Fruit fly (Drosophila melanogaster): Measurements from ENCODE around the gene CG4907.

Gene CG4907

dm6 chr3R:22663115-22663514 lies 47.4 kb downstream of the CG4907 start (continued):
- TF ChIP-seq CG9876 (GFP tag; optimal IDR thresholded peaks at IDR 0.05) = no peak
- TF ChIP-seq vfl (GFP tag; optimal IDR thresholded peaks at IDR 0.05) = peak; percentile 13
- TF ChIP-seq scrt (GFP tag; optimal IDR thresholded peaks at IDR 0.05) = peak; percentile 51
- TF ChIP-seq CG10321 (GFP tag; IDR thresholded peaks at IDR 0.05) = 0 out of 2 replicates have a peak, but pooled peaks have one; percentile 28
- TF ChIP-seq CG13624 (GFP tag; optimal IDR thresholded peaks at IDR 0.05) = peak; percentile 26
- peak; percentile 80 for TF ChIP-seq so (GFP tag; IDR thresholded peaks at IDR 0.05)
- TF ChIP-seq ro (GFP tag; IDR thresholded peaks at IDR 0.05) = no peak
- peak; percentile 18 for TF ChIP-seq Myb (GFP tag; optimal IDR thresholded peaks at IDR 0.05)
- no peak for TF ChIP-seq MTF-1 (GFP tag; optimal IDR thresholded peaks at IDR 0.05; ENCODE audit: borderline replicate concordance)
- TF ChIP-seq CG10654 (GFP tag; optimal IDR thresholded peaks at IDR 0.05) = peak; percentile 15
- peak; percentile 56 for TF ChIP-seq oc (tag; optimal IDR thresholded peaks at IDR 0.05)
- TF ChIP-seq cwo (GFP tag; optimal IDR thresholded peaks at IDR 0.05) = peak; percentile 63
- TF ChIP-seq CG14667 (GFP tag; IDR thresholded peaks at IDR 0.05) = 0 out of 2 replicates have a peak, but pooled peaks have one; percentile 13
- peak; percentile 22 for TF ChIP-seq CG12299 (tag; optimal IDR thresholded peaks at IDR 0.05)
- TF ChIP-seq CG11085 (GFP tag; IDR thresholded peaks at IDR 0.05) = no peak
- TF ChIP-seq CG6254 (GFP tag; optimal IDR thresholded peaks at IDR 0.05) = peak; percentile 35
- no peak for TF ChIP-seq psq (GFP tag; optimal IDR thresholded peaks at IDR 0.05)
- TF ChIP-seq zfh1 (GFP tag; IDR thresholded peaks at IDR 0.05) = peak; percentile 71
- TF ChIP-seq Adf1 (GFP tag; IDR thresholded peaks at IDR 0.05) = peak; percentile 57
- no peak for TF ChIP-seq hb (GFP tag; IDR thresholded peaks at IDR 0.05; ENCODE audit: partially characterized antibody)
- peak; percentile 77 for TF ChIP-seq Hsf (GFP tag; optimal IDR thresholded peaks at IDR 0.05)
- no peak for TF ChIP-seq emc (GFP tag; optimal IDR thresholded peaks at IDR 0.05)
- TF ChIP-seq Fer2 (tag; optimal IDR thresholded peaks at IDR 0.05) = peak; percentile 32
- peak; percentile 47 for TF ChIP-seq CG4404 (GFP tag; IDR thresholded peaks at IDR 0.05)
- no peak for TF ChIP-seq zen2 (GFP tag; IDR thresholded peaks at IDR 0.05; ENCODE audit: partially characterized antibody)
- no peak for TF ChIP-seq CG12104 (GFP tag; optimal IDR thresholded peaks at IDR 0.05)
- TF ChIP-seq Vsx1 (GFP tag; optimal IDR thresholded peaks at IDR 0.05) = peak; percentile 8
- TF ChIP-seq CG1603 (tag; optimal IDR thresholded peaks at IDR 0.05) = peak; percentile 88
- peak; percentile 48 to 75 for TF ChIP-seq dpn (GFP tag; optimal IDR thresholded peaks at IDR 0.05)
- TF ChIP-seq CG6272 (GFP tag; IDR thresholded peaks at IDR 0.05) = no peak
- peak; percentile 69 for TF ChIP-seq lilli (GFP tag; optimal IDR thresholded peaks at IDR 0.05)
- peak; percentile 42 for TF ChIP-seq CG3407 (GFP tag; optimal IDR thresholded peaks at IDR 0.05)
- TF ChIP-seq CG11504 (tag; optimal IDR thresholded peaks at IDR 0.05) = peak; percentile 81
- TF ChIP-seq CG12659 (GFP tag; optimal IDR thresholded peaks at IDR 0.05) = peak; percentile 58
- TF ChIP-seq hkb (optimal IDR thresholded peaks at IDR 0.05) = no peak
- peak; percentile 87 for TF ChIP-seq hkb (GFP tag; IDR thresholded peaks at IDR 0.05)
- TF ChIP-seq Oaz (GFP tag; IDR thresholded peaks at IDR 0.05) = peak; percentile 37; the same call in 1 of the 2 replicates
- TF ChIP-seq bsh (GFP tag; optimal IDR thresholded peaks at IDR 0.05) = peak; percentile 34 to 81
- TF ChIP-seq en (GFP tag; optimal IDR thresholded peaks at IDR 0.05) = peak; percentile 7
- no peak for TF ChIP-seq CG42726 (GFP tag; IDR thresholded peaks at IDR 0.05; ENCODE audit: partially characterized antibody)
- peak; percentile 68 for TF ChIP-seq ind (GFP tag; optimal IDR thresholded peaks at IDR 0.05)
- peak; percentile 43; the same call in 1 of the 2 replicates for TF ChIP-seq vvl (GFP tag; IDR thresholded peaks at IDR 0.05)
- peak; percentile 62 for TF ChIP-seq lmd (GFP tag; IDR thresholded peaks at IDR 0.05)
- no peak for TF ChIP-seq CG12769 (tag; optimal IDR thresholded peaks at IDR 0.05)
- TF ChIP-seq CG15011 (GFP tag; optimal IDR thresholded peaks at IDR 0.05) = peak; percentile 14
- TF ChIP-seq Ssrp (tag; optimal IDR thresholded peaks at IDR 0.05) = no peak
- no peak for TF ChIP-seq fru (optimal IDR thresholded peaks at IDR 0.05)
- peak; percentile 17 for TF ChIP-seq CG30431 (GFP tag; optimal IDR thresholded peaks at IDR 0.05)
- no peak for TF ChIP-seq gcm2 (GFP tag; optimal IDR thresholded peaks at IDR 0.05)
- TF ChIP-seq CG12391 (tag; optimal IDR thresholded peaks at IDR 0.05) = peak; percentile 78
- peak; percentile 92 for TF ChIP-seq slbo (GFP tag; IDR thresholded peaks at IDR 0.05)
- TF ChIP-seq crol (GFP tag; IDR thresholded peaks at IDR 0.05) = no peak

Data from whole organism, embryonic.